Worm (Caenorhabditis elegans) whole organism, L3 larva: ENCODE measurements around the gene fbxa-158.

ENCODE experiments used
- eor-1 ChIP-seq, 2 experiments: fragments of 150-350 bp; optimal IDR thresholded peaks; 2 replicates each; lab custom pipeline; 2014 to 2018; ENCODE audit warnings: missing biosample characterization in 2 of 2, missing genetic modification characterization in 2 of 2
- nhr-12 ChIP-seq: fragments of 150-350 bp; optimal IDR thresholded peaks from 2 replicates; lab custom pipeline; 2014; ENCODE audit warnings: missing biosample characterization, missing genetic modification characterization
- unc-39 ChIP-seq: sonication (generic microtip); optimal IDR thresholded peaks from 4 replicates; lab custom pipeline; 2017; ENCODE audit warnings: missing biosample characterization, missing genetic modification characterization

ce11 chrII:1668913-1669312, 47.8 kb upstream of the fbxa-158 start, which contains the start of gene srw-97:
- TF ChIP-seq nhr-12 (tag; lab: Kevin White, UChicago) (no peak), eor-1 (tag; optimal IDR thresholded peaks at IDR 0.05; lab: Kevin White, UChicago) (no peak), unc-39 (no peak)
